Worm (Caenorhabditis elegans) whole organism, L2 larva: ENCODE data around the gene elo-7.
A peak's percentile ranks its signal among the peaks of the same experiment; 100 is the strongest.

Experiments used
- F13H6.1 ChIP-seq: sonication (generic microtip); optimal IDR thresholded peaks from 2 replicates; lab custom pipeline; 2016; ENCODE audit warnings: missing genetic modification characterization, missing compliant biosample characterization
- Y55F3AM.14 ChIP-seq: fragments of 200-800 bp; sonication (Bioruptor generic); optimal IDR thresholded peaks from 2 replicates; lab custom pipeline; 2018; ENCODE audit warnings: mild to moderate bottlenecking, missing genetic modification characterization, missing compliant biosample characterization
- blmp-1 ChIP-seq: sonication (generic microtip); optimal IDR thresholded peaks from 2 replicates; lab custom pipeline; 2017; ENCODE audit warnings: missing genetic modification characterization, mild to moderate bottlenecking, missing compliant biosample characterization, antibody characterized with exemption, moderate library complexity; ENCODE audit not compliant: insufficient read depth
- ceh-16 ChIP-seq: fragments of 150-350 bp; optimal IDR thresholded peaks from 2 replicates; lab custom pipeline; 2014; ENCODE audit warnings: missing biosample characterization, missing genetic modification characterization
- ceh-82 ChIP-seq: fragments of 150-350 bp; optimal IDR thresholded peaks from 2 replicates; lab custom pipeline; 2014; ENCODE audit warnings: missing biosample characterization, missing genetic modification characterization
- crh-2 ChIP-seq: sonication (generic microtip); optimal IDR thresholded peaks from 2 replicates; lab custom pipeline; 2017; ENCODE audit warnings: missing biosample characterization, missing genetic modification characterization
- egl-27 ChIP-seq: sonication (generic microtip); optimal IDR thresholded peaks from 3 replicates; lab custom pipeline; 2017; ENCODE audit warnings: missing biosample characterization, missing genetic modification reagents, missing genetic modification characterization
- elt-1 ChIP-seq: fragments of 150-350 bp; optimal IDR thresholded peaks from 2 replicates; lab custom pipeline; 2014; ENCODE audit warnings: missing biosample characterization, missing genetic modification characterization
- fos-1 ChIP-seq: fragments of 150-350 bp; optimal IDR thresholded peaks from 2 replicates; lab custom pipeline; 2014; ENCODE audit warnings: missing biosample characterization, missing genetic modification characterization
- gmeb-1 ChIP-seq: fragments of 150-350 bp; optimal IDR thresholded peaks from 2 replicates; lab custom pipeline; 2014; ENCODE audit warnings: missing biosample characterization, missing genetic modification characterization
- lin-11 ChIP-seq: fragments of 150-350 bp; sonication (generic microtip); optimal IDR thresholded peaks from 2 replicates; lab custom pipeline; 2014; ENCODE audit warnings: missing biosample characterization, missing genetic modification characterization, inconsistent platforms, mixed read lengths
- lin-13 ChIP-seq: fragments of 150-350 bp; optimal IDR thresholded peaks from 2 replicates; lab custom pipeline; 2014; ENCODE audit warnings: missing biosample characterization, missing genetic modification reagents, missing genetic modification characterization
- lin-39 ChIP-seq: fragments of 150-350 bp; optimal IDR thresholded peaks from 2 replicates; lab custom pipeline; 2014; ENCODE audit warnings: missing biosample characterization, missing genetic modification reagents, missing genetic modification characterization
- lsy-2 ChIP-seq, 2 experiments: fragments of 150-350 bp in 1 of 2; sonication (generic microtip) in 1 of 2; optimal IDR thresholded peaks; 2 replicates each; lab custom pipeline; 2014 to 2017; ENCODE audit warnings: missing biosample characterization in 2 of 2, missing genetic modification characterization in 2 of 2
- mbf-1 ChIP-seq: sonication (generic microtip); optimal IDR thresholded peaks from 2 replicates; lab custom pipeline; 2017; ENCODE audit warnings: missing biosample characterization, missing genetic modification characterization
- mdl-1 ChIP-seq, 2 experiments: fragments of 150-350 bp in 1 of 2; sonication (generic microtip) in 1 of 2; optimal IDR thresholded peaks; 2 replicates each; lab custom pipeline; 2017; ENCODE audit warnings: missing biosample characterization in 2 of 2, missing genetic modification characterization in 2 of 2
- nhr-10 ChIP-seq: sonication (generic microtip); optimal IDR thresholded peaks from 2 replicates; lab custom pipeline; 2017; ENCODE audit warnings: missing biosample characterization, missing genetic modification characterization
- nhr-11 ChIP-seq: fragments of 150-350 bp; optimal IDR thresholded peaks from 2 replicates; lab custom pipeline; 2014; ENCODE audit warnings: missing biosample characterization, missing genetic modification characterization
- nhr-12 ChIP-seq: fragments of 150-350 bp; optimal IDR thresholded peaks from 2 replicates; lab custom pipeline; 2014; ENCODE audit warnings: missing biosample characterization, missing genetic modification characterization
- nhr-129 ChIP-seq: fragments of 150-350 bp; optimal IDR thresholded peaks from 2 replicates; lab custom pipeline; 2014; ENCODE audit warnings: missing biosample characterization, missing genetic modification characterization
- nhr-21 ChIP-seq: fragments of 150-350 bp; optimal IDR thresholded peaks from 2 replicates; lab custom pipeline; 2014; ENCODE audit warnings: missing biosample characterization, missing genetic modification characterization
- nhr-237 ChIP-seq: fragments of 150-350 bp; optimal IDR thresholded peaks from 2 replicates; lab custom pipeline; 2014; ENCODE audit warnings: missing biosample characterization, missing genetic modification characterization
- nhr-25 ChIP-seq: fragments of 150-350 bp; sonication (generic microtip); optimal IDR thresholded peaks from 3 replicates; lab custom pipeline; 2014; ENCODE audit warnings: missing biosample characterization, missing genetic modification characterization
- nhr-6 ChIP-seq: fragments of 150-350 bp; optimal IDR thresholded peaks from 2 replicates; lab custom pipeline; 2014; ENCODE audit warnings: missing biosample characterization, missing genetic modification characterization
- nhr-77 ChIP-seq: fragments of 150-350 bp; optimal IDR thresholded peaks from 2 replicates; lab custom pipeline; 2014; ENCODE audit warnings: missing biosample characterization, missing genetic modification characterization
- sem-4 ChIP-seq: fragments of 150-350 bp; optimal IDR thresholded peaks from 2 replicates; lab custom pipeline; 2014; ENCODE audit warnings: missing biosample characterization, missing genetic modification reagents, missing genetic modification characterization
- skn-1 ChIP-seq: sonication (generic microtip); optimal IDR thresholded peaks from 2 replicates; lab custom pipeline; 2017; ENCODE audit warnings: missing biosample characterization, missing genetic modification characterization
- sma-3 ChIP-seq: sonication (generic microtip); optimal IDR thresholded peaks from 2 replicates; lab custom pipeline; 2016; ENCODE audit warnings: missing genetic modification reagents, missing genetic modification characterization, missing compliant biosample characterization
- sma-9 ChIP-seq, 2 experiments: fragments of 150-350 bp in 1 of 2; sonication (generic microtip) in 1 of 2; optimal IDR thresholded peaks; 2 replicates each; lab custom pipeline; 2014 to 2016; ENCODE audit warnings: missing genetic modification characterization in 2 of 2, mild to moderate bottlenecking in 1 of 2, missing biosample characterization in 1 of 2, missing compliant biosample characterization in 1 of 2, missing genetic modification reagents in 1 of 2, moderate library complexity in 1 of 2
- snpc-4 ChIP-seq: fragments of 150-350 bp; optimal IDR thresholded peaks from 2 replicates; lab custom pipeline; 2014; ENCODE audit warnings: missing biosample characterization, missing genetic modification characterization
- unc-39 ChIP-seq: fragments of 150-350 bp; optimal IDR thresholded peaks from 2 replicates; lab custom pipeline; 2014; ENCODE audit warnings: missing biosample characterization, missing genetic modification characterization
- unc-55 ChIP-seq: fragments of 150-350 bp; sonication (generic microtip); optimal IDR thresholded peaks from 3 replicates; lab custom pipeline; 2014; ENCODE audit warnings: missing biosample characterization, missing genetic modification reagents, missing genetic modification characterization
- unc-62 ChIP-seq: fragments of 150-350 bp; optimal IDR thresholded peaks from 2 replicates; lab custom pipeline; 2014; ENCODE audit warnings: missing biosample characterization, missing genetic modification reagents, missing genetic modification characterization
- zag-1 ChIP-seq: fragments of 150-350 bp; optimal IDR thresholded peaks from 2 replicates; lab custom pipeline; 2014; ENCODE audit warnings: missing biosample characterization, missing genetic modification characterization
- ztf-1 ChIP-seq: fragments of 200-800 bp; sonication (Bioruptor generic); conservative IDR thresholded peaks from 2 replicates; pipeline ENCODE4 v1.3.6; 2022; ENCODE audit warnings: missing genetic modification characterization, missing compliant biosample characterization
- ztf-11 ChIP-seq: sonication (generic microtip); optimal IDR thresholded peaks from 2 replicates; lab custom pipeline; 2017; ENCODE audit warnings: missing biosample characterization, missing genetic modification characterization

The elo-7 gene

ce11 chrIV:9525682-9526416, 3.9 kb upstream of the elo-7 start, which contains the start of gene elo-1:
TSS of gene elo-1 (plus strand) at chrIV:9526366.
- TF ChIP-seq nhr-129 (tag; lab: Kevin White, UChicago) (peak; percentile 30), nhr-6 (tag; lab: Kevin White, UChicago) (peak; percentile 12), lsy-2 (tag; optimal IDR thresholded peaks at IDR 0.05; lab: Kevin White, UChicago) (peak in 1 of 2 experiments; percentile 16), nhr-12 (tag; lab: Kevin White, UChicago) (no peak), egl-27 (peak; percentile 27), crh-2 (tag; lab: Kevin White, UChicago) (peak; percentile 64), zag-1 (tag; lab: Kevin White, UChicago) (no peak), blmp-1 (tag; lab: Kevin White, UChicago) (peak; percentile 82), F13H6.1 (peak; percentile 42), fos-1 (tag; lab: Kevin White, UChicago) (peak; percentile 80), lin-13 (GFP tag; lab: Kevin White, UChicago) (peak; percentile 28), lin-39 (tag; lab: Kevin White, UChicago) (no peak), sma-9 (GFP tag; optimal IDR thresholded peaks at IDR 0.05; lab: Kevin White, UChicago) (peak; percentile 69), sma-9 (tag; optimal IDR thresholded peaks at IDR 0.05; lab: Kevin White, UChicago) (no peak), sma-3 (peak; percentile 61), skn-1 (tag; lab: Kevin White, UChicago) (no peak), gmeb-1 (tag; lab: Kevin White, UChicago) (peak; percentile 57), nhr-25 (tag; lab: Kevin White, UChicago) (peak; percentile 34)

- TF ChIP-seq mdl-1 (tag; optimal IDR thresholded peaks at IDR 0.05; lab: Kevin White, UChicago): no peak
- no peak for TF ChIP-seq skn-1 (tag; lab: Kevin White, UChicago)
- peak; percentile 5 for TF ChIP-seq fos-1 (tag; lab: Kevin White, UChicago)
- no peak for TF ChIP-seq lin-13 (GFP tag; lab: Kevin White, UChicago)
- TF ChIP-seq snpc-4 (tag; lab: Kevin White, UChicago): no peak
- TF ChIP-seq ceh-16 (tag; lab: Kevin White, UChicago): no peak
- TF ChIP-seq lin-11 (tag; lab: Kevin White, UChicago): no peak
- no peak for TF ChIP-seq ceh-82 (tag; lab: Kevin White, UChicago)
Observed at ce11 chrIV:9527002-9527401, 2.7 kb upstream of the elo-7 start.

ce11 chrIV:9530768-9531167, 1.0 kb downstream of the elo-7 start:
- no peak for TF ChIP-seq nhr-77 (tag; lab: Kevin White, UChicago)
- TF ChIP-seq lin-39 (tag; lab: Kevin White, UChicago): no peak
- TF ChIP-seq mdl-1 (tag; optimal IDR thresholded peaks at IDR 0.05; lab: Kevin White, UChicago): no peak
- no peak for TF ChIP-seq ceh-82 (tag; lab: Kevin White, UChicago)
- no peak for TF ChIP-seq ceh-16 (tag; lab: Kevin White, UChicago)
- no peak for TF ChIP-seq sem-4
- TF ChIP-seq nhr-237 (tag; lab: Kevin White, UChicago): no peak
- no peak for TF ChIP-seq elt-1 (tag; lab: Kevin White, UChicago)
- no peak for TF ChIP-seq sma-9 (GFP tag; optimal IDR thresholded peaks at IDR 0.05; lab: Kevin White, UChicago)
- no peak for TF ChIP-seq sma-9 (tag; optimal IDR thresholded peaks at IDR 0.05; lab: Kevin White, UChicago)
- TF ChIP-seq ztf-1 (GFP tag; lab: Robert Waterston, UW): no peak
- no peak for TF ChIP-seq skn-1 (tag; lab: Kevin White, UChicago)
- no peak for TF ChIP-seq F13H6.1
- no peak for TF ChIP-seq unc-62 (GFP tag; lab: Kevin White, UChicago)
- TF ChIP-seq unc-55 (GFP tag; lab: Kevin White, UChicago): no peak
- TF ChIP-seq nhr-129 (tag; lab: Kevin White, UChicago): no peak
- no peak for TF ChIP-seq nhr-11 (tag; lab: Kevin White, UChicago)
- TF ChIP-seq gmeb-1 (tag; lab: Kevin White, UChicago): no peak
- TF ChIP-seq crh-2 (tag; lab: Kevin White, UChicago): no peak
- no peak for TF ChIP-seq mbf-1 (tag; lab: Kevin White, UChicago)
- TF ChIP-seq Y55F3AM.14: no peak

- TF ChIP-seq nhr-21 (tag; lab: Kevin White, UChicago): no peak
- TF ChIP-seq unc-39 (tag; lab: Kevin White, UChicago): no peak
- no peak for TF ChIP-seq nhr-10
- no peak for TF ChIP-seq nhr-11 (tag; lab: Kevin White, UChicago)
- TF ChIP-seq unc-55 (GFP tag; lab: Kevin White, UChicago): no peak
- TF ChIP-seq ceh-16 (tag; lab: Kevin White, UChicago): no peak
- no peak for TF ChIP-seq gmeb-1 (tag; lab: Kevin White, UChicago)
- TF ChIP-seq ztf-11 (tag; lab: Kevin White, UChicago): no peak
- no peak for TF ChIP-seq ceh-82 (tag; lab: Kevin White, UChicago)
Observed at ce11 chrIV:9533071-9533470, 3.3 kb downstream of the elo-7 start, which contains the start of gene F56H11.2. TSS of gene F56H11.2 (minus strand) at chrIV:9533171.
